Fruit fly (Drosophila melanogaster) whole organism, embryonic: ENCODE measurements around the gene CG34353.

Source experiments
- CG10321 ChIP-seq: fragments of 200-800 bp; sonication (Bioruptor generic); IDR thresholded peaks from 2 replicates; pipeline ENCODE4 v1.3.6; 2022; ENCODE audit warnings: missing biosample characterization, missing genetic modification characterization
- CG10431 ChIP-seq: fragments of 200-800 bp; sonication (Bioruptor generic); optimal IDR thresholded peaks from 3 replicates; lab custom pipeline; 2018; ENCODE audit warnings: missing biosample characterization, mild to moderate bottlenecking, missing genetic modification characterization
- CG10543 ChIP-seq: fragments of 200-800 bp; sonication (Bioruptor generic); optimal IDR thresholded peaks from 3 replicates; lab custom pipeline; 2017; ENCODE audit warnings: missing biosample characterization, mild to moderate bottlenecking, missing genetic modification characterization, moderate library complexity
- CG10979 ChIP-seq: fragments of 200-800 bp; sonication (Bioruptor generic); optimal IDR thresholded peaks from 2 replicates; lab custom pipeline; 2018; ENCODE audit warnings: missing biosample characterization, mild to moderate bottlenecking, missing genetic modification characterization, moderate library complexity
- CG12219 ChIP-seq: fragments of 200-800 bp; sonication (Bioruptor generic); optimal IDR thresholded peaks from 3 replicates; lab custom pipeline; 2018; ENCODE audit warnings: missing biosample characterization, mild to moderate bottlenecking, missing genetic modification characterization
- CG12236 ChIP-seq: fragments of 200-800 bp; sonication (Bioruptor generic); optimal IDR thresholded peaks from 2 replicates; lab custom pipeline; 2016; ENCODE audit warnings: missing biosample characterization, missing genetic modification characterization
- CG14050 ChIP-seq: fragments of 200-800 bp; sonication (Bioruptor generic); IDR thresholded peaks from 3 replicates; pipeline ENCODE4 v1.3.6; 2022; ENCODE audit warnings: missing biosample characterization, missing genetic modification characterization
- CG14441 ChIP-seq: fragments of 200-800 bp; sonication (Bioruptor generic); IDR thresholded peaks from 2 replicates; pipeline ENCODE4 v1.3.6; 2022; ENCODE audit warnings: missing biosample characterization, missing genetic modification characterization
- CG14860 ChIP-seq: fragments of 200-800 bp; sonication (Bioruptor generic); IDR thresholded peaks from 3 replicates; pipeline ENCODE4 v1.3.6; 2022; ENCODE audit warnings: missing biosample characterization, missing genetic modification characterization; ENCODE audit not compliant: partially characterized antibody
- CG17359 ChIP-seq: fragments of 200-800 bp; sonication (Bioruptor generic); optimal IDR thresholded peaks from 3 replicates; lab custom pipeline; 2018; ENCODE audit warnings: missing biosample characterization, mild to moderate bottlenecking, missing genetic modification characterization, moderate library complexity
- CG17568 ChIP-seq: fragments of 200-800 bp; sonication (Bioruptor generic); optimal IDR thresholded peaks from 2 replicates; lab custom pipeline; 2018; ENCODE audit warnings: missing biosample characterization, mild to moderate bottlenecking, missing genetic modification characterization, moderate library complexity
- CG31224 ChIP-seq: fragments of 200-800 bp; sonication (Bioruptor generic); IDR thresholded peaks from 2 replicates; pipeline ENCODE4 v1.3.6; 2022; ENCODE audit warnings: missing biosample characterization, missing genetic modification characterization
- CG31365 ChIP-seq: fragments of 200-800 bp; sonication (Bioruptor generic); optimal IDR thresholded peaks from 2 replicates; lab custom pipeline; 2018; ENCODE audit warnings: missing biosample characterization, mild to moderate bottlenecking, missing genetic modification characterization
- CG31441 ChIP-seq: fragments of 200-800 bp; sonication (Bioruptor generic); IDR thresholded peaks from 2 replicates; pipeline ENCODE4 v1.3.6; 2022; ENCODE audit warnings: missing biosample characterization, missing genetic modification characterization
- CG4404 ChIP-seq: fragments of 200-800 bp; sonication (Bioruptor generic); IDR thresholded peaks from 2 replicates; pipeline ENCODE4 v1.3.6; 2022; ENCODE audit warnings: missing biosample characterization, missing genetic modification characterization
- CG4707 ChIP-seq: fragments of 200-800 bp; sonication (Bioruptor generic); optimal IDR thresholded peaks from 2 replicates; lab custom pipeline; 2018; ENCODE audit warnings: missing biosample characterization, mild to moderate bottlenecking, missing genetic modification characterization, moderate library complexity
- CG6272 ChIP-seq: fragments of 200-800 bp; sonication (Bioruptor generic); IDR thresholded peaks from 2 replicates; pipeline ENCODE4 v1.3.6; 2022; ENCODE audit warnings: missing biosample characterization, missing genetic modification characterization
- CG6791 ChIP-seq: fragments of 200-800 bp; sonication (Bioruptor generic); IDR thresholded peaks from 3 replicates; pipeline ENCODE4 v1.3.6; 2022; ENCODE audit warnings: missing biosample characterization, missing genetic modification characterization; ENCODE audit not compliant: partially characterized antibody
- CG7372 ChIP-seq: fragments of 200-800 bp; sonication (Bioruptor generic); IDR thresholded peaks from 2 replicates; pipeline ENCODE4 v1.3.6; 2022; ENCODE audit warnings: missing biosample characterization, missing genetic modification characterization
- CG8089 ChIP-seq: fragments of 200-800 bp; sonication (Bioruptor generic); optimal IDR thresholded peaks from 3 replicates; lab custom pipeline; 2016; ENCODE audit warnings: missing biosample characterization, missing genetic modification characterization
- CG9817 ChIP-seq: fragments of 200-800 bp; sonication (Bioruptor generic); optimal IDR thresholded peaks from 2 replicates; lab custom pipeline; 2018; ENCODE audit warnings: missing biosample characterization, mild to moderate bottlenecking, missing genetic modification characterization, moderate library complexity
- Camta ChIP-seq: fragments of 200-800 bp; sonication (Bioruptor generic); optimal IDR thresholded peaks from 2 replicates; lab custom pipeline; 2016; ENCODE audit warnings: missing biosample characterization, missing genetic modification characterization
- D19B ChIP-seq: fragments of 200-800 bp; sonication (Bioruptor generic); optimal IDR thresholded peaks from 2 replicates; lab custom pipeline; 2017; ENCODE audit warnings: missing biosample characterization, mild to moderate bottlenecking, missing genetic modification characterization
- E2f1 ChIP-seq: fragments of 200-800 bp; sonication (Bioruptor generic); IDR thresholded peaks from 2 replicates; pipeline ENCODE4 v1.3.6; 2022; ENCODE audit warnings: missing biosample characterization, missing genetic modification characterization
- Elba2 ChIP-seq: fragments of 200-800 bp; sonication (Bioruptor generic); optimal IDR thresholded peaks from 3 replicates; lab custom pipeline; 2016; ENCODE audit warnings: missing biosample characterization, missing genetic modification characterization
- Ets65A ChIP-seq: fragments of 200-800 bp; sonication (Bioruptor generic); peaks from one replicate; lab custom pipeline; 2016; ENCODE audit warnings: missing biosample characterization, missing genetic modification characterization
- Fer2 ChIP-seq: fragments of 200-800 bp; sonication (Bioruptor generic); optimal IDR thresholded peaks from 2 replicates; lab custom pipeline; 2018; ENCODE audit warnings: missing biosample characterization, mild to moderate bottlenecking, missing genetic modification characterization, moderate library complexity
- Gsc ChIP-seq: fragments of 200-800 bp; sonication (Bioruptor generic); IDR thresholded peaks from 2 replicates; pipeline ENCODE4 v1.3.6; 2022; ENCODE audit warnings: missing biosample characterization, missing genetic modification characterization
- Gug ChIP-seq: fragments of 200-800 bp; sonication (Bioruptor generic); IDR thresholded peaks from 4 replicates; pipeline ENCODE4 v1.3.6; 2022; ENCODE audit warnings: missing biosample characterization, missing genetic modification characterization
- HLH3B ChIP-seq: fragments of 200-800 bp; sonication (Bioruptor generic); IDR thresholded peaks from 2 replicates; pipeline ENCODE4 v1.3.6; 2022; ENCODE audit warnings: missing biosample characterization, missing genetic modification characterization
- Lim3 ChIP-seq: fragments of 200-800 bp; sonication (Bioruptor generic); IDR thresholded peaks from 2 replicates; pipeline ENCODE4 v1.3.6; 2022; ENCODE audit warnings: missing biosample characterization, missing genetic modification characterization
- NfI ChIP-seq: fragments of 200-800 bp; sonication (Bioruptor generic); optimal IDR thresholded peaks from 3 replicates; lab custom pipeline; 2018; ENCODE audit warnings: missing biosample characterization, mild to moderate bottlenecking, missing genetic modification characterization, moderate library complexity
- Optix ChIP-seq: fragments of 200-800 bp; sonication (Bioruptor generic); IDR thresholded peaks from 3 replicates; pipeline ENCODE4 v1.3.6; 2022; ENCODE audit warnings: missing biosample characterization, missing genetic modification characterization
- Sox100B ChIP-seq: fragments of 200-800 bp; sonication (Bioruptor generic); optimal IDR thresholded peaks from 3 replicates; lab custom pipeline; 2018; ENCODE audit warnings: missing biosample characterization, mild to moderate bottlenecking, missing genetic modification characterization
- Sox102F ChIP-seq: fragments of 200-800 bp; sonication (Bioruptor generic); optimal IDR thresholded peaks from 2 replicates; lab custom pipeline; 2018; ENCODE audit warnings: missing biosample characterization, mild to moderate bottlenecking, missing genetic modification characterization, moderate library complexity
- Stat92E ChIP-seq, 3 experiments: fragments of >200 bp in 2 of 3; fragments of 200-800 bp in 1 of 3; sonication (Bioruptor generic) in 1 of 3; optimal IDR thresholded peaks; 2 replicates each; lab custom pipeline; 2017 to 2019; ENCODE audit warnings: missing biosample characterization in 3 of 3, missing genetic modification characterization in 3 of 3, mild to moderate bottlenecking in 1 of 3, moderate library complexity in 1 of 3
- TFAM ChIP-seq: fragments of 200-800 bp; sonication (Bioruptor generic); optimal IDR thresholded peaks from 2 replicates; lab custom pipeline; 2017; ENCODE audit warnings: missing biosample characterization, missing genetic modification characterization, inconsistent platforms
- Vsx1 ChIP-seq: fragments of 200-800 bp; sonication (Bioruptor generic); optimal IDR thresholded peaks from 2 replicates; lab custom pipeline; 2017; ENCODE audit warnings: missing biosample characterization, mild to moderate bottlenecking, missing genetic modification characterization, missing genetic modification reagents
- ab ChIP-seq: fragments of 200-800 bp; sonication (Bioruptor generic); optimal IDR thresholded peaks from 2 replicates; lab custom pipeline; 2016; ENCODE audit warnings: missing biosample characterization, missing genetic modification characterization
- ase ChIP-seq: fragments of 200-800 bp; sonication (Bioruptor generic); IDR thresholded peaks from 3 replicates; pipeline ENCODE4 v1.3.6; 2022; ENCODE audit warnings: missing biosample characterization, missing genetic modification characterization
- chm ChIP-seq: fragments of 200-800 bp; sonication (Bioruptor generic); IDR thresholded peaks from 2 replicates; pipeline ENCODE4 v1.3.6; 2022; ENCODE audit warnings: missing biosample characterization, missing genetic modification characterization
- dmrt99B ChIP-seq: fragments of 200-800 bp; sonication (Bioruptor generic); optimal IDR thresholded peaks from 2 replicates; lab custom pipeline; 2018; ENCODE audit warnings: missing biosample characterization, mild to moderate bottlenecking, missing genetic modification characterization, moderate library complexity
- gsb ChIP-seq: fragments of 200-800 bp; sonication (Bioruptor generic); IDR thresholded peaks from 2 replicates; pipeline ENCODE4 v1.3.6; 2022; ENCODE audit warnings: missing biosample characterization, missing genetic modification characterization
- hb ChIP-seq: fragments of 200-800 bp; sonication (Bioruptor generic); IDR thresholded peaks from 3 replicates; pipeline ENCODE4 v1.3.6; 2022; ENCODE audit warnings: missing biosample characterization, missing genetic modification characterization; ENCODE audit not compliant: partially characterized antibody
- mld ChIP-seq: fragments of 200-800 bp; sonication (Bioruptor generic); IDR thresholded peaks from 3 replicates; pipeline ENCODE4 v1.3.6; 2022; ENCODE audit warnings: missing biosample characterization, missing genetic modification characterization; ENCODE audit not compliant: partially characterized antibody
- pho ChIP-seq: fragments of 200-800 bp; sonication (Bioruptor generic); optimal IDR thresholded peaks from 2 replicates; lab custom pipeline; 2016; ENCODE audit warnings: missing biosample characterization, missing genetic modification characterization
- so ChIP-seq: fragments of 200-800 bp; sonication (Bioruptor generic); IDR thresholded peaks from 3 replicates; pipeline ENCODE4 v1.3.6; 2022; ENCODE audit warnings: missing biosample characterization, missing genetic modification characterization
- sob ChIP-seq: fragments of 200-800 bp; sonication (Bioruptor generic); IDR thresholded peaks from 2 replicates; pipeline ENCODE4 v1.3.6; 2022; ENCODE audit warnings: missing biosample characterization, missing genetic modification characterization
- tna ChIP-seq: fragments of 200-800 bp; sonication (Bioruptor generic); IDR thresholded peaks from 2 replicates; pipeline ENCODE4 v1.3.6; 2022; ENCODE audit warnings: missing biosample characterization, missing genetic modification characterization; ENCODE audit not compliant: partially characterized antibody
- zfh2 ChIP-seq: fragments of 200-800 bp; sonication (Bioruptor generic); optimal IDR thresholded peaks from 2 replicates; lab custom pipeline; 2016; ENCODE audit warnings: missing biosample characterization, missing genetic modification characterization

Gene CG34353

DNA sequence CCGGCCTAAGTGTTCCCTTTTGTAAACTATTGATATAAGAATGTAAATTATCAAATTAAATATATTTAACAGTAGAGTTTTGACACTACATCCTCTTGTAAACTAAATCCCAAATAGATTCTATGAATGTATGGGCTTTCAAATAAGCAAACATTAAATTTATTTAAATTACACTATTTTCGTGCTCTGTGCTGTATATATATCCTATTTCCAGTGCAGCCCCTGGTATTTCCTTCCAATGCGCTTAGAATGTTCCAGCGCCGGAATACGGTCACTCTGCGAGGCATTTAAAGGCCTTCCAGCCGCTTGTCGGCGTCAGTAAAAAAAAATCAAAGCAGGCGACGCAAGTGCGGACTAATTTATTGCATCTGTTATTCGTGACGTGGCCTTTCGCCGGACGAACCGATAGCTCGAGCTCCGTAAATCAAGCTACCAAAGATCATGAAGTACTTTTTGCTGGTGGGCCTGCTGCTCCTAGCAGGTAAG is 42.8 kb upstream of the CG34353 start, which contains the start of gene Gp93 (continued):
- peak; percentile 6 for TF ChIP-seq Elba2 (GFP tag; lab: Kevin White, UChicago)
- TF ChIP-seq CG14860 (GFP tag; lab: Robert Waterston, UW): no peak
- peak; percentile 33; the same call in 1 of the 2 replicates for TF ChIP-seq CG10321 (GFP tag; lab: Robert Waterston, UW)
- peak; percentile 44; the same call in 1 of the 3 replicates for TF ChIP-seq so (GFP tag; lab: Robert Waterston, UW)
- TF ChIP-seq CG12236: no peak
- peak; percentile 47 for TF ChIP-seq CG17359 (tag; lab: Kevin White, UChicago)
- peak; percentile 46 for TF ChIP-seq CG9817 (tag; lab: Kevin White, UChicago)
- TF ChIP-seq Gug (GFP tag; lab: Robert Waterston, UW): peak; percentile 35; the same call in 2 of the 4 replicates
- TF ChIP-seq pho (GFP tag; lab: Kevin White, UChicago): peak; percentile 15
- TF ChIP-seq chm (GFP tag; lab: Robert Waterston, UW): peak; percentile 59; the same call in 1 of the 2 replicates
- no peak for TF ChIP-seq gsb
- TF ChIP-seq Ets65A (GFP tag; lab: Kevin White, UChicago): peak; percentile 72
- no peak for TF ChIP-seq ab (GFP tag; lab: Kevin White, UChicago)
- peak; percentile 69 for TF ChIP-seq sob
- TF ChIP-seq CG6791: no peak
- TF ChIP-seq CG14050 (GFP tag; lab: Robert Waterston, UW): 0 out of 3 replicates have a peak, but pooled peaks have one; percentile 18
- no peak for TF ChIP-seq mld (GFP tag; lab: Robert Waterston, UW)
- TF ChIP-seq CG8089 (GFP tag; lab: Kevin White, UChicago): no peak
- TF ChIP-seq Sox102F (GFP tag; lab: Kevin White, UChicago): no peak
- TF ChIP-seq hb (GFP tag; lab: Robert Waterston, UW): no peak
- peak; percentile 47 for TF ChIP-seq CG4404 (GFP tag; lab: Robert Waterston, UW)
- no peak; the same call in 1 of the 2 replicates for TF ChIP-seq CG31441 (GFP tag; lab: Robert Waterston, UW)
- TF ChIP-seq CG31365 (tag; lab: Kevin White, UChicago): no peak
- TF ChIP-seq Fer2 (tag; lab: Kevin White, UChicago): no peak
- no peak for TF ChIP-seq CG17568
- peak; percentile 40; the same call in 1 of the 2 replicates for TF ChIP-seq CG6272 (GFP tag; lab: Robert Waterston, UW)
- peak; percentile 51; the same call in 1 of the 3 replicates for TF ChIP-seq Optix (GFP tag; lab: Robert Waterston, UW)
- no peak for TF ChIP-seq ase
- peak; percentile 8 for TF ChIP-seq CG10543 (GFP tag; lab: Kevin White, UChicago)
- TF ChIP-seq Vsx1 (GFP tag; lab: Kevin White, UChicago): no peak
- no peak for TF ChIP-seq CG10431 (GFP tag; lab: Kevin White, UChicago)
- TF ChIP-seq HLH3B (GFP tag; lab: Robert Waterston, UW): peak; percentile 49
- TF ChIP-seq Camta (GFP tag; lab: Kevin White, UChicago): peak; percentile 21
- TF ChIP-seq TFAM (GFP tag; lab: Kevin White, UChicago): no peak
- TF ChIP-seq CG12219 (GFP tag; lab: Kevin White, UChicago): peak; percentile 15
- no peak for TF ChIP-seq Stat92E (GFP tag; optimal IDR thresholded peaks at IDR 0.05; lab: Kevin White, UChicago)
- TF ChIP-seq tna (GFP tag; lab: Robert Waterston, UW): 0 out of 2 replicates have a peak, but pooled peaks have one; percentile 12
- TF ChIP-seq CG7372 (GFP tag; lab: Robert Waterston, UW): peak; percentile 40; the same call in 1 of the 2 replicates
- TF ChIP-seq NfI (GFP tag; lab: Kevin White, UChicago): peak; percentile 59
- no peak for TF ChIP-seq zfh2
- TF ChIP-seq D19B: no peak
- TF ChIP-seq CG4707: no peak
- TF ChIP-seq Gsc (GFP tag; lab: Robert Waterston, UW): no peak
- TF ChIP-seq E2f1: no peak
- TF ChIP-seq Sox100B (GFP tag; lab: Kevin White, UChicago): no peak
- TF ChIP-seq CG14441 (GFP tag; lab: Robert Waterston, UW): peak; percentile 66
- peak; percentile 22 for TF ChIP-seq CG10979 (tag; lab: Kevin White, UChicago)
- peak; percentile 47; the same call in 1 of the 2 replicates for TF ChIP-seq CG31224 (GFP tag; lab: Robert Waterston, UW)
- no peak for TF ChIP-seq dmrt99B (tag; lab: Kevin White, UChicago)
- no peak for TF ChIP-seq Lim3 (GFP tag; lab: Robert Waterston, UW)
